Fruit fly (Drosophila melanogaster) whole organism, embryonic: ENCODE measurements around the gene htl.
A peak's percentile ranks its signal among the peaks of the same experiment; 100 is the strongest.

Source experiments
- ATbp ChIP-seq: fragments of 200-800 bp; sonication (Bioruptor generic); optimal IDR thresholded peaks from 2 replicates; lab custom pipeline; 2017; ENCODE audit warnings: missing biosample characterization, mild to moderate bottlenecking, missing genetic modification characterization, missing genetic modification reagents
- Asciz ChIP-seq: fragments of 200-800 bp; sonication (Bioruptor generic); optimal IDR thresholded peaks from 2 replicates; lab custom pipeline; 2017; ENCODE audit warnings: missing biosample characterization, mild to moderate bottlenecking, missing genetic modification characterization, missing genetic modification reagents
- B-H2 ChIP-seq: fragments of 200-800 bp; sonication (Bioruptor generic); optimal IDR thresholded peaks from 2 replicates; lab custom pipeline; 2018; ENCODE audit warnings: missing biosample characterization, mild to moderate bottlenecking, missing genetic modification characterization
- CG10209 ChIP-seq: fragments of 200-800 bp; sonication (Bioruptor generic); optimal IDR thresholded peaks from 3 replicates; lab custom pipeline; 2017; ENCODE audit warnings: missing biosample characterization, mild to moderate bottlenecking, missing genetic modification characterization, missing genetic modification reagents
- CG10654 ChIP-seq: fragments of 200-800 bp; sonication (Bioruptor generic); optimal IDR thresholded peaks from 2 replicates; lab custom pipeline; 2016; ENCODE audit warnings: missing biosample characterization, missing genetic modification characterization
- CG11560 ChIP-seq: fragments of 200-800 bp; sonication (Bioruptor generic); IDR thresholded peaks from 3 replicates; pipeline ENCODE4 v1.3.6; 2022; ENCODE audit warnings: missing biosample characterization, missing genetic modification characterization
- CG12104 ChIP-seq: fragments of 200-800 bp; sonication (Bioruptor generic); optimal IDR thresholded peaks from 3 replicates; lab custom pipeline; 2016; ENCODE audit warnings: missing biosample characterization, missing genetic modification characterization
- CG12219 ChIP-seq: fragments of 200-800 bp; sonication (Bioruptor generic); optimal IDR thresholded peaks from 3 replicates; lab custom pipeline; 2018; ENCODE audit warnings: missing biosample characterization, mild to moderate bottlenecking, missing genetic modification characterization
- CG12769 ChIP-seq: fragments of 200-800 bp; sonication (Bioruptor generic); optimal IDR thresholded peaks from 2 replicates; lab custom pipeline; 2019; ENCODE audit warnings: missing biosample characterization, mild to moderate bottlenecking, missing genetic modification characterization, moderate library complexity
- CG12942 ChIP-seq: fragments of 200-800 bp; sonication (Bioruptor generic); optimal IDR thresholded peaks from 3 replicates; lab custom pipeline; 2016; ENCODE audit warnings: missing biosample characterization, missing genetic modification characterization
- CG15514 ChIP-seq: fragments of 200-800 bp; sonication (Bioruptor generic); optimal IDR thresholded peaks from 3 replicates; lab custom pipeline; 2017; ENCODE audit warnings: missing biosample characterization, missing genetic modification characterization, mild to moderate bottlenecking, moderate library complexity, missing genetic modification reagents
- CG17361 ChIP-seq: fragments of 200-800 bp; sonication (Bioruptor generic); IDR thresholded peaks from 3 replicates; pipeline ENCODE4 v1.3.6; 2022; ENCODE audit warnings: missing biosample characterization, missing genetic modification characterization
- CG17829 ChIP-seq: fragments of 200-800 bp; optimal IDR thresholded peaks from 2 replicates; lab custom pipeline; 2019; ENCODE audit warnings: missing biosample characterization, mild to moderate bottlenecking, missing genetic modification characterization, moderate library complexity
- CG1832 ChIP-seq: fragments of 200-800 bp; sonication (Bioruptor generic); optimal IDR thresholded peaks from 2 replicates; lab custom pipeline; 2017; ENCODE audit warnings: missing biosample characterization, mild to moderate bottlenecking, missing genetic modification characterization, inconsistent platforms
- CG3838 ChIP-seq: fragments of 200-800 bp; sonication (Bioruptor generic); optimal IDR thresholded peaks from 3 replicates; lab custom pipeline; 2016; ENCODE audit warnings: missing biosample characterization, missing genetic modification characterization
- CG4730 ChIP-seq: fragments of 200-800 bp; sonication (Bioruptor generic); IDR thresholded peaks from 2 replicates; pipeline ENCODE4 v1.3.6; 2022; ENCODE audit warnings: missing biosample characterization, missing genetic modification characterization
- CG9797 ChIP-seq: fragments of 200-800 bp; sonication (Bioruptor generic); optimal IDR thresholded peaks from 3 replicates; lab custom pipeline; 2018; ENCODE audit warnings: missing biosample characterization, mild to moderate bottlenecking, missing genetic modification characterization
- D ChIP-seq, 2 experiments: fragments of 200-800 bp in 1 of 2; fragments of >200 bp in 1 of 2; sonication (Bioruptor generic) in 1 of 2; optimal IDR thresholded peaks; 2 replicates in 1 of 2; 3 replicates in 1 of 2; lab custom pipeline; 2017; ENCODE audit warnings: mild to moderate bottlenecking in 1 of 2, missing biosample characterization in 1 of 2, missing genetic modification characterization in 1 of 2, missing genetic modification reagents in 1 of 2
- D19A ChIP-seq: fragments of 200-800 bp; optimal IDR thresholded peaks from 3 replicates; lab custom pipeline; 2019; ENCODE audit warnings: missing biosample characterization, mild to moderate bottlenecking, missing genetic modification characterization, moderate library complexity
- Dbx ChIP-seq: fragments of 200-800 bp; sonication (Bioruptor generic); IDR thresholded peaks from 3 replicates; pipeline ENCODE4 v1.3.6; 2022; ENCODE audit warnings: missing biosample characterization, missing genetic modification characterization
- Dp ChIP-seq: fragments of 200-800 bp; sonication (Bioruptor generic); optimal IDR thresholded peaks from 2 replicates; lab custom pipeline; 2018; ENCODE audit warnings: missing biosample characterization, mild to moderate bottlenecking, missing genetic modification characterization, moderate library complexity
- Hand ChIP-seq: fragments of 200-800 bp; sonication (Bioruptor generic); optimal IDR thresholded peaks from 2 replicates; lab custom pipeline; 2017; ENCODE audit warnings: mild to moderate bottlenecking, missing biosample characterization, missing genetic modification reagents, missing genetic modification characterization
- HmgZ ChIP-seq: fragments of 200-800 bp; sonication (Bioruptor generic); optimal IDR thresholded peaks from 2 replicates; lab custom pipeline; 2018; ENCODE audit warnings: missing biosample characterization, mild to moderate bottlenecking, missing genetic modification characterization
- MESR4 ChIP-seq: fragments of 200-800 bp; sonication (Bioruptor generic); optimal IDR thresholded peaks from 2 replicates; lab custom pipeline; 2018; ENCODE audit warnings: missing biosample characterization, mild to moderate bottlenecking, missing genetic modification characterization, moderate library complexity
- NC2α ChIP-seq: fragments of 200-800 bp; sonication (Bioruptor generic); optimal IDR thresholded peaks from 2 replicates; lab custom pipeline; 2016; ENCODE audit warnings: missing biosample characterization, missing genetic modification characterization
- NC2β ChIP-seq: fragments of 200-800 bp; sonication (Bioruptor generic); optimal IDR thresholded peaks from 2 replicates; lab custom pipeline; 2016; ENCODE audit warnings: missing biosample characterization, missing genetic modification characterization
- Oli ChIP-seq: fragments of 200-800 bp; sonication (Bioruptor generic); optimal IDR thresholded peaks from 2 replicates; lab custom pipeline; 2018; ENCODE audit warnings: missing biosample characterization, mild to moderate bottlenecking, missing genetic modification characterization, moderate library complexity
- Pdp1 ChIP-seq, 2 experiments: fragments of 200-800 bp; sonication (Bioruptor generic); optimal IDR thresholded peaks; 3 replicates each; lab custom pipeline; 2016; ENCODE audit warnings: missing biosample characterization in 2 of 2, missing genetic modification characterization in 2 of 2, mild to moderate bottlenecking in 1 of 2, moderate library complexity in 1 of 2
- Poxn ChIP-seq: fragments of 200-800 bp; sonication (Bioruptor generic); IDR thresholded peaks from 2 replicates; pipeline ENCODE4 v1.3.6; 2022; ENCODE audit warnings: missing biosample characterization, missing genetic modification characterization
- Vsx1 ChIP-seq: fragments of 200-800 bp; sonication (Bioruptor generic); optimal IDR thresholded peaks from 2 replicates; lab custom pipeline; 2017; ENCODE audit warnings: missing biosample characterization, mild to moderate bottlenecking, missing genetic modification characterization, missing genetic modification reagents
- az2 ChIP-seq: fragments of 200-800 bp; sonication (Bioruptor generic); optimal IDR thresholded peaks from 3 replicates; lab custom pipeline; 2016; ENCODE audit warnings: missing biosample characterization, missing genetic modification characterization
- cad ChIP-seq: fragments of >200 bp; optimal IDR thresholded peaks from 2 replicates; lab custom pipeline; 2017; ENCODE audit warnings: missing biosample characterization, missing genetic modification characterization
- cas ChIP-seq: fragments of 200-800 bp; sonication (Bioruptor generic); IDR thresholded peaks from 2 replicates; pipeline ENCODE4 v1.3.6; 2022; ENCODE audit warnings: missing biosample characterization, missing genetic modification characterization
- croc ChIP-seq: fragments of 200-800 bp; sonication (Bioruptor generic); conservative IDR thresholded peaks from 3 replicates; pipeline ENCODE4 v1.3.6; 2022; ENCODE audit warnings: missing biosample characterization, missing genetic modification characterization
- dan ChIP-seq: fragments of 200-800 bp; sonication (Bioruptor generic); IDR thresholded peaks from 2 replicates; pipeline ENCODE4 v1.3.6; 2022; ENCODE audit warnings: missing biosample characterization, missing genetic modification characterization
- dpn ChIP-seq, 2 experiments: fragments of 200-800 bp; sonication (Bioruptor generic); optimal IDR thresholded peaks; 3 replicates each; lab custom pipeline; 2016; ENCODE audit warnings: missing biosample characterization in 2 of 2, missing genetic modification characterization in 2 of 2
- en ChIP-seq: fragments of 200-800 bp; sonication (Bioruptor generic); optimal IDR thresholded peaks from 2 replicates; lab custom pipeline; 2016; ENCODE audit warnings: missing biosample characterization, missing genetic modification characterization
- gce ChIP-seq: fragments of 200-800 bp; sonication (Bioruptor generic); IDR thresholded peaks from 3 replicates; pipeline ENCODE4 v1.3.6; 2022; ENCODE audit warnings: missing biosample characterization, missing genetic modification characterization
- gcm2 ChIP-seq: fragments of 200-800 bp; sonication (Bioruptor generic); optimal IDR thresholded peaks from 2 replicates; lab custom pipeline; 2016; ENCODE audit warnings: missing biosample characterization, missing genetic modification characterization
- grn ChIP-seq: fragments of 200-800 bp; sonication (Bioruptor generic); optimal IDR thresholded peaks from 3 replicates; lab custom pipeline; 2017; ENCODE audit warnings: missing biosample characterization, missing genetic modification characterization
- jumu ChIP-seq: fragments of 200-800 bp; sonication (Bioruptor generic); optimal IDR thresholded peaks from 3 replicates; lab custom pipeline; 2016; ENCODE audit warnings: missing biosample characterization, missing genetic modification characterization
- nau ChIP-seq: fragments of 200-800 bp; sonication (Bioruptor generic); optimal IDR thresholded peaks from 3 replicates; lab custom pipeline; 2017; ENCODE audit warnings: missing biosample characterization, mild to moderate bottlenecking, missing genetic modification characterization, missing genetic modification reagents
- oc ChIP-seq: fragments of 200-800 bp; sonication (Bioruptor generic); optimal IDR thresholded peaks from 2 replicates; lab custom pipeline; 2018; ENCODE audit warnings: missing biosample characterization, mild to moderate bottlenecking, missing genetic modification characterization, moderate library complexity
- sens ChIP-seq: fragments of 200-800 bp; sonication (Bioruptor generic); peaks from one replicate; lab custom pipeline; 2016; ENCODE audit warnings: missing biosample characterization, missing genetic modification characterization
- vfl ChIP-seq: fragments of 200-800 bp; sonication (Bioruptor generic); optimal IDR thresholded peaks from 2 replicates; lab custom pipeline; 2016; ENCODE audit warnings: missing biosample characterization, missing genetic modification characterization
- vvl ChIP-seq: fragments of 200-800 bp; sonication (Bioruptor generic); IDR thresholded peaks from 2 replicates; pipeline ENCODE4 v1.3.6; 2022; ENCODE audit warnings: missing biosample characterization, missing genetic modification characterization
- z ChIP-seq: fragments of 200-800 bp; sonication (Bioruptor generic); IDR thresholded peaks from 3 replicates; pipeline ENCODE4 v1.3.6; 2022; ENCODE audit warnings: missing biosample characterization, missing genetic modification characterization

htl gene

DNA sequence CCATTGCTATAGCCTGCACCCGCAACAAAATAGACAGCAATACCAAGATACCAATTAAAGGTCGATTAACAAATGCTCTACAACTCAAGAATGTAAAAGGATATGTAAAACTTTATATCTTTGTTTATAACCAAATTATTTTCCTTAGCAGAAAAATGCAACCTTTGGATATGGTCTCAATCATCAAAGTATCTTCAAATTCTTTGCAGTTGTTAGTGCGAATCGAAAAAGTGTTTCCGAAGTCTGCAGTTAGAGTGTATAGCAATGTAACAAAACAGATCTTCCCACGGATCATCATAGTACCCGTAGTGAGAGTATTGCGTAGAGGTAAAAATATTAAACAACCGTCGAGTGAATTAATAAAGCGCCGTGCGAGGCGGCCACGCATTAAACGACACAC is 26.2 kb downstream of the htl start:
- TF ChIP-seq D19A (tag; lab: Kevin White, UChicago) (peak; percentile 75), CG12219 (GFP tag; lab: Kevin White, UChicago) (no peak)

DNA sequence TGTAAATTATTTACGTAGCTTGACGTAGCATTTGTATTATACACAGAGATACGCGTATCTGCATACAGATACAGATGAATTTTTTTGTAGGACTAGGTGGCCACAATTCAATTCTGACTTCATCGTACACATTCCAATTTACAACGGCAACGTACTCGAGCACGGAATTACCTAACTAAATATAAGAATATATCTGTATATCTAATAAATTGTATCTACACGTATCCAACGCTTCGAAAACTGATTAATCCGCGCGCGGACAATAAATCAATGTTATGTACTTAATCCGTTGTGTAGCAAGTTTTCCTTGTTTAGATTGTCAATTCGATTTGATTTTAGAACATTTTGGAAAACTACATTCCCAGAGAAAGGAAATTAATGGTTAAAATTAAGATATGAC is 29.4 kb downstream of the htl start, which contains the start of gene CG7794:
CG7794 (plus strand) TSS at position 301 of the 400 bp plus-strand sequence.
- no peak for TF ChIP-seq CG4730
- no peak for TF ChIP-seq Poxn (GFP tag; lab: Robert Waterston, UW)
- TF ChIP-seq Dbx (GFP tag; lab: Robert Waterston, UW): no peak
- TF ChIP-seq B-H2: no peak
- no peak for TF ChIP-seq CG17361 (GFP tag; lab: Robert Waterston, UW)
- no peak for TF ChIP-seq CG9797 (GFP tag; lab: Kevin White, UChicago)
- TF ChIP-seq sens (GFP tag; lab: Kevin White, UChicago): peak; percentile 37
- no peak for TF ChIP-seq z (GFP tag; lab: Robert Waterston, UW)
- TF ChIP-seq Hand (GFP tag; lab: Kevin White, UChicago): no peak

DNA sequence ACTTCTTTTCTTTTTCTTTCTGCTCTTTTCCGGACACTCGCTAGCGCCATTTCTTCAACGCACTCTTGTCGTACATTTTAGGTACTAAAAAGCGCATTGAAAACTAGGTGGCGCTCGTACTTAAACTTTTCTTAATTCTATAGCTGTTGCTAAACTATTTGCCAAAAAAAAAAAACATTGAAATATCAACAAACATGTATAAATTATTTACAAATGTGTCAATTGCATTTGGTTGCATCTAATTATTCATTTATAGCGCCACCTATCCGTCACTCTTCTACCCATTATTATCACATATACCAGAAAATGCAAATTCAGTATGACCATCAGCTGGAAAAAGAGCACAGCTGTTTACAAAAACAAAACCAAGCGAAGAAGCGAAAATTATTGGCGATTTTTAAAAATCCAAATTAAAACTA is 31.5 kb downstream of the htl start, which contains the start of gene CG7785:
CG7785 (plus strand) TSS at position 340 of the 419 bp plus-strand sequence.
- TF ChIP-seq Asciz (GFP tag; lab: Kevin White, UChicago) (no peak), vfl (GFP tag; lab: Kevin White, UChicago) (no peak), gcm2 (GFP tag; lab: Kevin White, UChicago) (no peak), jumu (GFP tag; lab: Kevin White, UChicago) (peak; percentile 16), NC2α (GFP tag; lab: Kevin White, UChicago) (no peak), HmgZ (tag; lab: Kevin White, UChicago) (peak; percentile 30), Vsx1 (GFP tag; lab: Kevin White, UChicago) (peak; percentile 28), NC2β (GFP tag; lab: Kevin White, UChicago) (peak; percentile 55), cad (GFP tag; lab: Kevin White, UChicago) (no peak), CG3838 (GFP tag; lab: Kevin White, UChicago) (no peak), dan (GFP tag; lab: Robert Waterston, UW) (no peak), Oli (tag; lab: Kevin White, UChicago) (peak; percentile 38), grn (no peak), dpn (GFP tag; optimal IDR thresholded peaks at IDR 0.05; lab: Kevin White, UChicago) (peak; percentile 48 to 65), CG11560 (no peak), Pdp1 (GFP tag; optimal IDR thresholded peaks at IDR 0.05; lab: Kevin White, UChicago) (peak; percentile 31 to 66), CG10209 (GFP tag; lab: Kevin White, UChicago) (peak; percentile 32), CG12942 (GFP tag; lab: Kevin White, UChicago) (no peak), croc (GFP tag; lab: Robert Waterston, UW) (peak; percentile 27; the same call in 2 of the 3 replicates), gce (GFP tag; lab: Robert Waterston, UW) (no peak), cas (GFP tag; lab: Robert Waterston, UW) (no peak), CG15514 (peak; percentile 43), Dp (peak; percentile 53), Dbx (GFP tag; lab: Robert Waterston, UW) (no peak), CG12104 (GFP tag; lab: Kevin White, UChicago) (peak; percentile 48), oc (tag; lab: Kevin White, UChicago) (no peak), D (optimal IDR thresholded peaks at IDR 0.05; lab: Kevin White, UChicago) (no peak), D (GFP tag; optimal IDR thresholded peaks at IDR 0.05; lab: Kevin White, UChicago) (peak; percentile 36), en (GFP tag; lab: Kevin White, UChicago) (peak; percentile 32), nau (GFP tag; lab: Kevin White, UChicago) (no peak), MESR4 (GFP tag; lab: Kevin White, UChicago) (no peak), CG1832 (GFP tag; lab: Kevin White, UChicago) (no peak), z (GFP tag; lab: Robert Waterston, UW) (no peak), vvl (peak; percentile 46), ATbp (GFP tag; lab: Kevin White, UChicago) (peak; percentile 32), CG17829 (peak; percentile 62), CG12769 (tag; lab: Kevin White, UChicago) (no peak), CG10654 (GFP tag; lab: Kevin White, UChicago) (no peak), az2 (peak; percentile 69)
